Worm (Caenorhabditis elegans) whole organism, young adult: ENCODE data around the gene ced-9.

ENCODE experiments used
- C06A6.2 ChIP-seq: fragments of 200-800 bp; sonication (Bioruptor generic); conservative IDR thresholded peaks from 2 replicates; pipeline ENCODE4 v1.3.6; 2022; ENCODE audit warnings: missing genetic modification characterization, missing compliant biosample characterization
- F23B12.7 ChIP-seq: sonication (generic microtip); optimal IDR thresholded peaks from 2 replicates; lab custom pipeline; 2017; ENCODE audit warnings: missing genetic modification characterization, mild to moderate bottlenecking, missing compliant biosample characterization, antibody characterized with exemption, moderate library complexity; ENCODE audit not compliant: insufficient read depth
- F49E8.2 ChIP-seq: sonication (generic microtip); optimal IDR thresholded peaks from 3 replicates; lab custom pipeline; 2017; ENCODE audit warnings: missing genetic modification characterization, mild to moderate bottlenecking, missing compliant biosample characterization, antibody characterized with exemption, moderate library complexity; ENCODE audit not compliant: insufficient read depth
- F52B5.7 ChIP-seq: sonication (generic microtip); optimal IDR thresholded peaks from 2 replicates; lab custom pipeline; 2016; ENCODE audit warnings: mild to moderate bottlenecking, missing genetic modification characterization, missing compliant biosample characterization
- K12H6.12 ChIP-seq: fragments of 200-800 bp; sonication (Bioruptor generic); optimal IDR thresholded peaks from 2 replicates; lab custom pipeline; 2018; ENCODE audit warnings: mild to moderate bottlenecking, missing genetic modification characterization, missing compliant biosample characterization
- Y53F4B.3 ChIP-seq: fragments of 200-800 bp; sonication (Bioruptor generic); IDR thresholded peaks from 2 replicates; pipeline ENCODE4 v1.3.6; 2022; ENCODE audit warnings: missing genetic modification reagents, missing genetic modification characterization, missing compliant biosample characterization
- Y56A3A.18 ChIP-seq: fragments of 200-800 bp; sonication (Bioruptor generic); IDR thresholded peaks from 2 replicates; pipeline ENCODE4 v1.3.6; 2022; ENCODE audit warnings: missing genetic modification reagents, missing genetic modification characterization, missing compliant biosample characterization
- ZK185.1 ChIP-seq: sonication (generic microtip); optimal IDR thresholded peaks from 2 replicates; lab custom pipeline; 2016; ENCODE audit warnings: mild to moderate bottlenecking, missing genetic modification characterization, missing compliant biosample characterization; ENCODE audit not compliant: poor library complexity, severe bottlenecking
- akir-1 ChIP-seq: fragments of 200-800 bp; sonication (Bioruptor generic); optimal IDR thresholded peaks from 2 replicates; lab custom pipeline; 2018; ENCODE audit warnings: mild to moderate bottlenecking, missing genetic modification characterization, moderate library complexity, missing compliant biosample characterization
- ama-1 ChIP-seq, 3 experiments: fragments of 150-350 bp in 1 of 3; sonication (generic microtip) in 2 of 3; optimal IDR thresholded peaks; 2 replicates each; lab custom pipeline; 2014 to 2018; ENCODE audit warnings: missing biosample characterization in 2 of 3, missing genetic modification characterization in 2 of 3, missing genetic modification reagents in 2 of 3
- aptf-2 ChIP-seq: fragments of 200-800 bp; sonication (Bioruptor generic); conservative IDR thresholded peaks from 2 replicates; pipeline ENCODE4 v1.3.6; 2022; ENCODE audit warnings: missing genetic modification reagents, missing genetic modification characterization, missing compliant biosample characterization
- cebp-1 ChIP-seq, 2 experiments: fragments of 200-800 bp in 1 of 2; sonication (Bioruptor generic) in 1 of 2; sonication (generic microtip) in 1 of 2; IDR thresholded peaks in 1 of 2; optimal IDR thresholded peaks in 1 of 2; 2 replicates each; pipeline versions ENCODE4 v1.3.6 to Lab custom; 2017 to 2022; ENCODE audit warnings: missing compliant biosample characterization in 2 of 2, missing genetic modification characterization in 2 of 2, mild to moderate bottlenecking in 1 of 2, missing genetic modification reagents in 1 of 2, moderate library complexity in 1 of 2
- ceh-100 ChIP-seq: fragments of 200-800 bp; sonication (Bioruptor generic); IDR thresholded peaks from 2 replicates; pipeline ENCODE4 v1.3.6; 2022; ENCODE audit warnings: missing genetic modification reagents, missing genetic modification characterization, missing compliant biosample characterization
- ceh-58 ChIP-seq: fragments of 200-800 bp; sonication (Bioruptor generic); IDR thresholded peaks from 2 replicates; pipeline ENCODE4 v1.3.6; 2022; ENCODE audit warnings: missing genetic modification characterization, missing compliant biosample characterization
- ceh-91 ChIP-seq: fragments of 200-800 bp; sonication (Bioruptor generic); IDR thresholded peaks from 2 replicates; pipeline ENCODE4 v1.3.6; 2022; ENCODE audit warnings: missing genetic modification reagents, missing genetic modification characterization, missing compliant biosample characterization
- chd-7 ChIP-seq: sonication (generic microtip); optimal IDR thresholded peaks from 2 replicates; lab custom pipeline; 2016; ENCODE audit warnings: mild to moderate bottlenecking, missing genetic modification characterization, moderate library complexity, missing compliant biosample characterization
- efl-1 ChIP-seq: fragments of 150-350 bp; optimal IDR thresholded peaks from 2 replicates; lab custom pipeline; 2014; ENCODE audit warnings: missing biosample characterization, missing genetic modification reagents, missing genetic modification characterization
- egrh-3 ChIP-seq: fragments of 200-800 bp; sonication (Bioruptor generic); IDR thresholded peaks from 2 replicates; pipeline ENCODE4 v1.3.6; 2022; ENCODE audit warnings: missing genetic modification reagents, missing genetic modification characterization, missing compliant biosample characterization
- ets-4 ChIP-seq: fragments of 200-800 bp; sonication (Bioruptor generic); optimal IDR thresholded peaks from 2 replicates; lab custom pipeline; 2018; ENCODE audit warnings: mild to moderate bottlenecking, missing genetic modification characterization, missing compliant biosample characterization
- hrde-1 ChIP-seq: sonication (generic microtip); optimal IDR thresholded peaks from 2 replicates; lab custom pipeline; 2016; ENCODE audit warnings: missing genetic modification characterization, mild to moderate bottlenecking, missing compliant biosample characterization, moderate library complexity, missing genotype, missing genetic modification reagents, borderline replicate concordance
- let-607 ChIP-seq, 2 experiments: fragments of 200-800 bp in 1 of 2; sonication (Bioruptor generic) in 1 of 2; sonication (generic microtip) in 1 of 2; optimal IDR thresholded peaks; 2 replicates each; lab custom pipeline; 2016 to 2018; ENCODE audit warnings: mild to moderate bottlenecking in 2 of 2, missing compliant biosample characterization in 2 of 2, missing genetic modification characterization in 2 of 2, moderate library complexity in 2 of 2, missing genotype in 1 of 2
- madf-3 ChIP-seq: fragments of 200-800 bp; sonication (Bioruptor generic); IDR thresholded peaks from 2 replicates; pipeline ENCODE4 v1.3.6; 2022; ENCODE audit warnings: missing genetic modification reagents, missing genetic modification characterization, missing compliant biosample characterization
- madf-6 ChIP-seq: fragments of 200-800 bp; sonication (Bioruptor generic); IDR thresholded peaks from 2 replicates; pipeline ENCODE4 v1.3.6; 2022; ENCODE audit warnings: missing genetic modification reagents, missing genetic modification characterization, missing compliant biosample characterization
- mxl-1 ChIP-seq: sonication (generic microtip); optimal IDR thresholded peaks from 2 replicates; lab custom pipeline; 2016; ENCODE audit warnings: missing genetic modification characterization, missing compliant biosample characterization
- nfya-2 ChIP-seq: fragments of 200-800 bp; sonication (Bioruptor generic); IDR thresholded peaks from 2 replicates; pipeline ENCODE4 v1.3.6; 2022; ENCODE audit warnings: missing genetic modification reagents, missing genetic modification characterization, missing compliant biosample characterization
- nfyb-1 ChIP-seq: fragments of 200-800 bp; sonication (Bioruptor generic); IDR thresholded peaks from 2 replicates; pipeline ENCODE4 v1.3.6; 2022; ENCODE audit warnings: missing genetic modification reagents, missing genetic modification characterization, missing compliant biosample characterization
- nhr-80 ChIP-seq: sonication (generic microtip); optimal IDR thresholded peaks from 2 replicates; lab custom pipeline; 2016; ENCODE audit warnings: missing genetic modification characterization, missing compliant biosample characterization
- snpc-3.4 ChIP-seq: sonication (generic microtip); optimal IDR thresholded peaks from 2 replicates; lab custom pipeline; 2017; ENCODE audit warnings: missing genetic modification characterization, mild to moderate bottlenecking, missing compliant biosample characterization, antibody characterized with exemption, moderate library complexity, missing genotype, missing genetic modification reagents
- sptf-2 ChIP-seq: fragments of 200-800 bp; sonication (Bioruptor generic); optimal IDR thresholded peaks from 2 replicates; lab custom pipeline; 2018; ENCODE audit warnings: mild to moderate bottlenecking, missing genetic modification characterization, missing compliant biosample characterization
- tbx-9 ChIP-seq: sonication (generic microtip); optimal IDR thresholded peaks from 2 replicates; lab custom pipeline; 2016; ENCODE audit warnings: borderline replicate concordance, missing genetic modification characterization, inconsistent platforms, missing compliant biosample characterization
- tlf-1 ChIP-seq: fragments of 200-800 bp; sonication (Bioruptor generic); optimal IDR thresholded peaks from 2 replicates; lab custom pipeline; 2018; ENCODE audit warnings: mild to moderate bottlenecking, missing genetic modification characterization, missing compliant biosample characterization
- unc-130 ChIP-seq: sonication (generic microtip); optimal IDR thresholded peaks from 2 replicates; lab custom pipeline; 2016; ENCODE audit warnings: missing genetic modification reagents, missing genetic modification characterization, missing compliant biosample characterization
- xnd-1 ChIP-seq: sonication (generic microtip); optimal IDR thresholded peaks from 2 replicates; lab custom pipeline; 2016; ENCODE audit warnings: missing genotype, missing genetic modification reagents, missing genetic modification characterization, missing compliant biosample characterization
- zfh-2 ChIP-seq: fragments of 200-800 bp; sonication (Bioruptor generic); conservative IDR thresholded peaks from 2 replicates; pipeline ENCODE4 v1.3.6; 2022; ENCODE audit warnings: missing genetic modification reagents, missing genetic modification characterization, missing compliant biosample characterization
- ztf-18 ChIP-seq: sonication (generic microtip); optimal IDR thresholded peaks from 2 replicates; lab custom pipeline; 2016; ENCODE audit warnings: missing genotype, mild to moderate bottlenecking, missing genetic modification characterization, missing compliant biosample characterization
- ztf-26 ChIP-seq: sonication (generic microtip); optimal IDR thresholded peaks from 2 replicates; lab custom pipeline; 2017; ENCODE audit warnings: missing genetic modification characterization, missing compliant biosample characterization
- ztf-3 ChIP-seq: fragments of 200-800 bp; sonication (Bioruptor generic); optimal IDR thresholded peaks from 2 replicates; lab custom pipeline; 2018; ENCODE audit warnings: mild to moderate bottlenecking, missing genetic modification characterization, missing compliant biosample characterization

The ced-9 gene

ce11 chrIII:10326327-10326726, 8.6 kb upstream of the ced-9 start:
- peak; percentile 26; the same call in 1 of the 2 replicates for TF ChIP-seq egrh-3 (GFP tag; lab: Robert Waterston, UW)
- peak; percentile 83 for TF ChIP-seq zfh-2
- no peak for TF ChIP-seq Y53F4B.3
- TF ChIP-seq nfyb-1 (GFP tag; lab: Robert Waterston, UW): 0 out of 2 replicates have a peak, but pooled peaks have one; percentile 20

- TF ChIP-seq ceh-91 (GFP tag; lab: Robert Waterston, UW): no peak
- TF ChIP-seq ztf-3 (GFP tag; lab: Kevin White, UChicago): no peak
- 0 out of 2 replicates have a peak, but pooled peaks have one; percentile 11 for TF ChIP-seq cebp-1 (GFP tag; IDR thresholded peaks at IDR 0.05; lab: Robert Waterston, UW)
- TF ChIP-seq cebp-1 (tag; optimal IDR thresholded peaks at IDR 0.05; lab: Kevin White, UChicago): peak; percentile 77
- no peak for TF ChIP-seq ceh-100 (GFP tag; lab: Robert Waterston, UW)
- TF ChIP-seq nhr-80 (tag; lab: Kevin White, UChicago): peak; percentile 8
- no peak for TF ChIP-seq tlf-1 (GFP tag; lab: Kevin White, UChicago)
- TF ChIP-seq ztf-18 (tag; lab: Kevin White, UChicago): no peak
- peak; percentile 84 for TF ChIP-seq zfh-2
- TF ChIP-seq egrh-3 (GFP tag; lab: Robert Waterston, UW): peak; percentile 45; the same call in 1 of the 2 replicates
- TF ChIP-seq C06A6.2 (GFP tag; lab: Robert Waterston, UW): no peak
- TF ChIP-seq ceh-58 (GFP tag; lab: Robert Waterston, UW): no peak
- TF ChIP-seq chd-7 (tag; lab: Kevin White, UChicago): peak; percentile 16
- peak; percentile 77 for TF ChIP-seq tbx-9 (tag; lab: Kevin White, UChicago)
- no peak for TF ChIP-seq hrde-1 (tag; lab: Kevin White, UChicago)
- peak; percentile 51 for TF ChIP-seq efl-1 (GFP tag; lab: Kevin White, UChicago)
- TF ChIP-seq ztf-26 (tag; lab: Kevin White, UChicago): no peak
- no peak for TF ChIP-seq xnd-1 (tag; lab: Kevin White, UChicago)
- TF ChIP-seq K12H6.12 (tag; lab: Kevin White, UChicago): no peak
- TF ChIP-seq madf-6: peak; percentile 43
Measured at ce11 chrIII:10328565-10329541, 6.1 kb upstream of the ced-9 start.

- TF ChIP-seq cebp-1 (GFP tag; IDR thresholded peaks at IDR 0.05; lab: Robert Waterston, UW): no peak
- TF ChIP-seq cebp-1 (tag; optimal IDR thresholded peaks at IDR 0.05; lab: Kevin White, UChicago): peak; percentile 49
- TF ChIP-seq let-607 (tag; optimal IDR thresholded peaks at IDR 0.05; lab: Kevin White, UChicago): peak in 1 of 2 experiments; percentile 35
- TF ChIP-seq nfya-2 (GFP tag; lab: Robert Waterston, UW): no peak
- TF ChIP-seq F23B12.7 (tag; lab: Kevin White, UChicago): peak; percentile 41
- TF ChIP-seq nhr-80 (tag; lab: Kevin White, UChicago): peak; percentile 56
- peak; percentile 9 for TF ChIP-seq ama-1 (optimal IDR thresholded peaks at IDR 0.05; lab: Kevin White, UChicago)
- TF ChIP-seq ama-1 (GFP tag; optimal IDR thresholded peaks at IDR 0.05; lab: Kevin White, UChicago): no peak
- TF ChIP-seq ztf-18 (tag; lab: Kevin White, UChicago): peak; percentile 29
- no peak for TF ChIP-seq Y56A3A.18 (GFP tag; lab: Robert Waterston, UW)
Measured at ce11 chrIII:10329811-10330210, 5.2 kb upstream of the ced-9 start.

- TF ChIP-seq ztf-18 (tag; lab: Kevin White, UChicago) (peak; percentile 0), unc-130 (GFP tag; lab: Kevin White, UChicago) (no peak), ets-4 (GFP tag; lab: Kevin White, UChicago) (no peak), nfyb-1 (GFP tag; lab: Robert Waterston, UW) (no peak), ZK185.1 (tag; lab: Kevin White, UChicago) (no peak), aptf-2 (GFP tag; lab: Robert Waterston, UW) (no peak), snpc-3.4 (tag; lab: Kevin White, UChicago) (no peak), sptf-2 (GFP tag; lab: Kevin White, UChicago) (no peak), akir-1 (no peak), madf-3 (GFP tag; lab: Robert Waterston, UW) (no peak), F49E8.2 (no peak), mxl-1 (tag; lab: Kevin White, UChicago) (no peak), F52B5.7 (tag; lab: Kevin White, UChicago) (no peak), ceh-91 (GFP tag; lab: Robert Waterston, UW) (no peak), xnd-1 (tag; lab: Kevin White, UChicago) (peak; percentile 71)
Measured at ce11 chrIII:10330372-10331062, 4.5 kb upstream of the ced-9 start, which contains the start of gene nex-2. Gene nex-2 (minus strand): TSS chrIII:10330422.
